Worm (Caenorhabditis elegans) whole organism, mixed stage, embryonic: ENCODE measurements around the gene vps-54.

ENCODE experiments used
- lsy-2 ChIP-seq: fragments of 150-350 bp; optimal IDR thresholded peaks from 2 replicates; lab custom pipeline; 2014; ENCODE audit warnings: missing biosample characterization, missing genetic modification characterization
- mab-5 ChIP-seq: fragments of 150-350 bp; optimal IDR thresholded peaks from 2 replicates; lab custom pipeline; 2014; ENCODE audit warnings: missing biosample characterization, missing genetic modification characterization
- nhr-12 ChIP-seq: fragments of 150-350 bp; optimal IDR thresholded peaks from 2 replicates; lab custom pipeline; 2014; ENCODE audit warnings: missing biosample characterization, missing genetic modification characterization
- nhr-237 ChIP-seq: fragments of 150-350 bp; optimal IDR thresholded peaks from 2 replicates; lab custom pipeline; 2014; ENCODE audit warnings: missing biosample characterization, missing genetic modification characterization

ce11 chrV:10549717-10550116 lies 26.5 kb downstream of the vps-54 start, which contains the start of gene F32G8.2:
- TF ChIP-seq mab-5 (tag; lab: Kevin White, UChicago) (no peak), nhr-12 (tag; lab: Kevin White, UChicago) (no peak), nhr-237 (no peak), lsy-2 (tag; lab: Kevin White, UChicago) (no peak)
